Fruit fly (Drosophila melanogaster): ENCODE measurements around the gene CG13784.
A peak's percentile ranks its signal among the peaks of the same experiment; 100 is the strongest.

Gene CG13784

DNA sequence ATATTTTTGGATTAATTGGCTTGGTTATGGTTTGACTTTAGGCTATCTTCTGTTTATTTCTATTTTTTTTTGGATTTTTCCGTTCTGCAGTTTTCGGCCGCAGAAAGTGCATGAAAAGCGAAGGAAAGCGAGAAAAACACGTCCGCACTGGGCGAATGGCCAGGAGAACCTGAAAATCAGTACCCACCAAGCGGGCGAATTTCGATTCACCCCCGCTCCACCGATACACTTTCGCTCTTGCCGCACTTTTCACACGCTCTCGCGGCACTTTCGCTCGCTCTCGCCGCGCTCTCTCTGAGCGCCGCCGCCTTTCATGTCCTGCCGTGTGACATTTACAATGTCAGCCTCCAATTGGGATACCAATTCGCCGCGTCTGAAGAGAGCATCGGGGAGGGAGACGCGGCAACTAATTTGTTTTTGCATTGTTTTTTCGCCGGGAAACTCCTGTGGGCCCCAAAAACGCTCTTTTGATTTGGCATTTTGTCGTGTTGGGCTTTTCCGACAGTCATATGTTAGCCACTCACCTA lies 29.5 kb upstream of the CG13784 start, which contains the start of gene Ndae1:
Ndae1 (minus strand) TSS at position 51 of the 527 bp plus-strand sequence.
- TF ChIP-seq cas (GFP tag; IDR thresholded peaks at IDR 0.05) (no peak), C15 (GFP tag; IDR thresholded peaks at IDR 0.05) (no peak), CG6765 (GFP tag; optimal IDR thresholded peaks at IDR 0.05) (no peak), row (GFP tag; IDR thresholded peaks at IDR 0.05) (no peak), CG9437 (GFP tag; optimal IDR thresholded peaks at IDR 0.05) (no peak), CG13894 (tag; optimal IDR thresholded peaks at IDR 0.05) (peak; percentile 33), CG7372 (GFP tag; IDR thresholded peaks at IDR 0.05) (no peak), CG8765 (GFP tag; IDR thresholded peaks at IDR 0.05) (no peak), NfI (GFP tag; optimal IDR thresholded peaks at IDR 0.05) (no peak), Sry-δ (GFP tag; optimal IDR thresholded peaks at IDR 0.05) (no peak), peb (GFP tag; IDR thresholded peaks at IDR 0.05) (no peak), Hmr (GFP tag; optimal IDR thresholded peaks at IDR 0.05) (no peak), CG11093 (GFP tag; IDR thresholded peaks at IDR 0.05) (no peak), pzg (GFP tag; optimal IDR thresholded peaks at IDR 0.05) (no peak), Blimp-1 (GFP tag; optimal IDR thresholded peaks at IDR 0.05) (peak; percentile 4), CG10366 (GFP tag; IDR thresholded peaks at IDR 0.05) (no peak), CoRest (tag; optimal IDR thresholded peaks at IDR 0.05) (no peak), CG1233 (GFP tag; optimal IDR thresholded peaks at IDR 0.05) (no peak), CG8388 (GFP tag; optimal IDR thresholded peaks at IDR 0.05) (no peak), CG12659 (GFP tag; optimal IDR thresholded peaks at IDR 0.05) (no peak), CG32532 (GFP tag; IDR thresholded peaks at IDR 0.05) (peak; percentile 24; the same call in 1 of the 2 replicates), BtbVII (GFP tag; optimal IDR thresholded peaks at IDR 0.05) (no peak), crol (GFP tag; IDR thresholded peaks at IDR 0.05) (peak; percentile 58; the same call in 1 of the 2 replicates), nerfin-2 (GFP tag; IDR thresholded peaks at IDR 0.05; ENCODE audit: partially characterized antibody) (no peak), ac (GFP tag; optimal IDR thresholded peaks at IDR 0.05) (no peak), phol (tag; optimal IDR thresholded peaks at IDR 0.05) (no peak), Hr51 (GFP tag; optimal IDR thresholded peaks at IDR 0.05) (no peak), zf30C (GFP tag; optimal IDR thresholded peaks at IDR 0.05) (no peak), repo (GFP tag; optimal IDR thresholded peaks at IDR 0.05) (no peak), Eip74EF (GFP tag; optimal IDR thresholded peaks at IDR 0.05) (no peak), CG6689 (GFP tag; IDR thresholded peaks at IDR 0.05) (peak; percentile 9; the same call in 1 of the 2 replicates), bbx (GFP tag; IDR thresholded peaks at IDR 0.05; ENCODE audit: partially characterized antibody) (0 out of 2 replicates have a peak, but pooled peaks have one; percentile 19), CG16779 (GFP tag; IDR thresholded peaks at IDR 0.05) (0 out of 2 replicates have a peak, but pooled peaks have one; percentile 34), CG1529 (GFP tag; optimal IDR thresholded peaks at IDR 0.05) (no peak), hkb (optimal IDR thresholded peaks at IDR 0.05) (no peak), hkb (GFP tag; IDR thresholded peaks at IDR 0.05) (no peak), CG31388 (GFP tag; optimal IDR thresholded peaks at IDR 0.05) (no peak), Doc2 (GFP tag; IDR thresholded peaks at IDR 0.05) (no peak), eyg (GFP tag; optimal IDR thresholded peaks at IDR 0.05) (no peak), rib (GFP tag; IDR thresholded peaks at IDR 0.05) (no peak), CG42726 (GFP tag; IDR thresholded peaks at IDR 0.05; ENCODE audit: partially characterized antibody) (no peak), CG17829 (tag; optimal IDR thresholded peaks at IDR 0.05) (no peak), fu2 (GFP tag; optimal IDR thresholded peaks at IDR 0.05) (no peak), CG3847 (GFP tag; IDR thresholded peaks at IDR 0.05) (no peak), CG4282 (GFP tag; optimal IDR thresholded peaks at IDR 0.05) (no peak), gce (GFP tag; IDR thresholded peaks at IDR 0.05) (0 out of 3 replicates have a peak, but pooled peaks have one; percentile 23), HmgZ (tag; optimal IDR thresholded peaks at IDR 0.05) (no peak), tio (GFP tag; optimal IDR thresholded peaks at IDR 0.05) (no peak), ewg (GFP tag; optimal IDR thresholded peaks at IDR 0.05) (peak; percentile 22), lola (GFP tag; optimal IDR thresholded peaks at IDR 0.05) (no peak)

All from whole organism, embryonic.